Worm (Caenorhabditis elegans) whole organism, L4/young adult: Measurements from ENCODE around the gene ZK945.8.

Experiments
- W03F9.2 ChIP-seq: fragments of 150-350 bp; optimal IDR thresholded peaks from 2 replicates; lab custom pipeline; 2014; ENCODE audit warnings: missing biosample characterization, missing genetic modification characterization
- dao-5 ChIP-seq: sonication (generic microtip); optimal IDR thresholded peaks from 2 replicates; lab custom pipeline; 2016; ENCODE audit warnings: missing genotype, missing genetic modification characterization, moderate library complexity, missing compliant biosample characterization
- him-1 ChIP-seq: sonication (generic microtip); optimal IDR thresholded peaks from 2 replicates; lab custom pipeline; 2016; ENCODE audit warnings: missing genotype, missing genetic modification reagents, missing genetic modification characterization, missing compliant biosample characterization

The ZK945.8 gene

DNA sequence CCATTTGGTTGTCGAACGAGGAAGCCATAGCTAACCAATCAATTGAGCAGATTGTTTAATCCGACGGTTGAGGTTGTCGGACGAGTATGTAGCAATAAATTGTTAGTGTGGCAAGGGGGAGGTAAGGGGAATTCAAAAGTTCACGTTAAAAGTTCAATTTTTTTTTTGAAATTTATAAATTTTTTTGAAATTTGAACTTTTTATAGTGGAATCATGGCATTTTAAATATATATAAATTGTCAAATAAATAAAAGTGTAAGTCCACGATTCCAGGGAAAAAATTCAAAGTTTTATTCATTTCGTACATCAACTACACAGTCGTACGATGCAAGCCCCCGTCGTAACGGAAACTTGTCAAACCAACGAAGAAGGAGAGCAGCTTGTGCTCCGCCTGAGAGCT lies at the start of gene ZK945.8, which contains the start of gene ZK945.7:
TSS of gene ZK945.8 (plus strand) at position 275 of the 400 bp plus-strand sequence.
TSS of gene ZK945.7 (minus strand) at position 101 of the 400 bp plus-strand sequence.
- TF ChIP-seq dao-5 (tag; lab: Kevin White, UChicago) (no peak), W03F9.2 (no peak)

DNA sequence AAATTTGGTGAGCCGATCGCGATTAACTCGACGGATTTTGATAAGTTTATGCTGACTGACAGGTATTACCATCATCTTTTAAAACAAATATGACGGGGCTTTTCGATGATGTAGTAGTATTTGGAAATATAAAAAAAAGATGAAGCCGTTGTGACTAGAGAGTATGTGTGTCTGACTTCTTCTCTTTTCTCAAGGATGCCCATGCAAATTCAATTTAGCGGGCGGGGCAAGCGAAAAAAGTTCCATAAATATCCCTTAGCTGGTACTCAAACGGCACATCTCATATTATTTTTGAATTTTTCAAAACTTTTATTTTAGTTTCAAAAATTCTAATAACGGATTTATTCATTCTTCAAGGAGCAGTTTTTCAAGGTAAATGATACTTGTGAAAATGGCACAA lies 47.9 kb upstream of the ZK945.8 start, which contains the start of gene stg-1:
TSS of gene stg-1 (minus strand) at position 153 of the 400 bp plus-strand sequence.
- TF ChIP-seq him-1 (tag; lab: Kevin White, UChicago) (no peak), dao-5 (tag; lab: Kevin White, UChicago) (no peak)

DNA sequence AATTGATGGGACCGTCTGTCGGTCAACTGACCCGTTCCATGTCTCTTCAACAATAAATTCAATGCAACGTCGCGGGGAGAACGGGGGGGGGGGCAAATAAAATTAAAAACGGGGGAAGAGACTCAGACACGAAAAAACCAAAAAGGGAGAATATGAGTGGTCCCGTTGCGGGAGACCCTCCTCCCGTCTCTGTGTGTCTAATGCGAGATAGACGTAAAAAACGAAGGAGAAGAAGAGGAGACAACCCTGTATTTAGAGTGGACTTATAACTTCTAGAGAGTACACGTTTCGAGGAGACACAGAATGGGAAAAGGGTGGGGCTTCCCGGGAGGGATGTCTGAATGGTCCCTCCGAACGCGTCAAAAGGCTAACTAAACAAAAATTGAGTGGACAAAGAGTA lies 43.0 kb upstream of the ZK945.8 start:
- no peak for TF ChIP-seq him-1 (tag; lab: Kevin White, UChicago)
- no peak for TF ChIP-seq dao-5 (tag; lab: Kevin White, UChicago)
- no peak for TF ChIP-seq W03F9.2

DNA sequence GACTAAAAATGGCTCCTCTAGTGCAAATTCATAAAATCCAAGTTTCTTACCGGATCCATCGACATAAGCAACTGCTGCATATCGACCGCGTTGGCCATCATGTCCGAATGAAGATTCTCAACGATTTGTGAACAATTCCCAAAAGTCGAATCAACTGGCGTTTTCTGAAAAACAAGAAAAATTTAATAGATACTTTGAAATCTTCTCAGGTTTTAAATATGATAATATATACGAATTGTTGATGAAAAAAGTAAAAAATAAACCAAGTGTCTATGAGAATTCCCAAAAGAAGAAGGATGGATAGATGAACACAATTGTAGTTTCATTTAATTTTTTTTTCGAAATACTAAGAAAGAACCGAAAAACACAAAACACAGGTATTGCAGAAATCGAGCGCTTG lies 40.6 kb upstream of the ZK945.8 start, which contains the start of gene die-1:
TSS of gene die-1 (minus strand) at position 101 of the 400 bp plus-strand sequence.
- TF ChIP-seq dao-5 (tag; lab: Kevin White, UChicago) = no peak
- no peak for TF ChIP-seq W03F9.2
- no peak for TF ChIP-seq him-1 (tag; lab: Kevin White, UChicago)

DNA sequence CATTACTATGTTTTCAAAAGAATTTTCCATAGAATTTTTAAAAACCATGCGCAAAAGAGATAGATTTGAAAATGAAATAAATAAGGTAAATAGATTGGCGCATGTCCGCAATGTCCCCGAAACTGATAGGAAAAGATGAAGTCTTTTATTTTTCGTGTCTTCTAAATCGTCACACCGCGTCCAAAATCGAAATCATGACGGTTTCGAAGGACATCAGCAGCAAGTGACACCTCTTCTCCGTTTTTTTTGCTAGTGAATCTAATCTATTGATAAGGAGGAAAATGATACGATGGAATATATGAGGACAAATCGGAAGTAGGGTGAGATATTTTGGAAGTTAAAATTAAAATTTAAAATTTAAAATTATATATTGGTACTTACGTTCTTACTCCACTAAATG lies 34.5 kb upstream of the ZK945.8 start:
- no peak for TF ChIP-seq dao-5 (tag; lab: Kevin White, UChicago)
- no peak for TF ChIP-seq W03F9.2
- no peak for TF ChIP-seq him-1 (tag; lab: Kevin White, UChicago)

DNA sequence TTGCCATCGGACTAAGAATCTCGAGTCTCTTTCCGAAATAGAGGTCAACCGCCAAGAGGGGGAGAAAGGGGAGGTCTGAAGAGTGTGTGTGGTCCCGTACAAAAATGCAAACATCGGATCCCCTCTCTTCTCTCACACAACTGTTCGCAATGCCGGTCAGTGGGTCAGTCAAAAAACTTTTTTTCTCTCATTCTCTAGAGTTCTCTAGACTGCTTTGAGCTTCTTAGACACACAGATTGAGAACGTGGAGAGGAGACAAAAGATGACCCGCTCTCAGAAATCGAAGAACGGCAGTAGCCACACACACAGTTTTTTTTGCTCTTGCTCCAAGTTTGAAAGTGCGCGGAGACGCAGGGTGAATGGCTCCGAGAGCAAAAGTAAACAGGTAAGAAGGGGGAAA lies 32.7 kb upstream of the ZK945.8 start:
- TF ChIP-seq W03F9.2 (no peak), him-1 (tag; lab: Kevin White, UChicago) (no peak), dao-5 (tag; lab: Kevin White, UChicago) (no peak)

DNA sequence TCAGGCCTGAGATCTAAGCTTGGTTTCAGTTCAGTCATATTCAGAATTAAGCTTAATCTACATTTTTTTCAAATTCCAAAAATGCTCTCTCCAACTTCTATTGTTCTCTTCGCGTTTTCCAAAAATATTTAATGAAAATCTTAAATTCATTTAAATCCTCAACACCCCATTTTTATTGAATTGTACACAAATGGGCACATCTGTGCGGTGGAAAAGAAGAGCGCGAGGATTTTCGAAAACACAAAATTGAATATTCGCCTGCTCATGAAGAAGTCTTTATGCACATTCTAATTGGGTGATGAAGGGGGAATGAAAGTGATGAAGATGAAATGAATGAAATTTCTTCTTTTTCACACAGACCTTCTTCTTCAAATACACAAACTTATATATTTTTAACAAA lies 24.0 kb upstream of the ZK945.8 start:
- TF ChIP-seq dao-5 (tag; lab: Kevin White, UChicago) = no peak
- TF ChIP-seq W03F9.2 = no peak

DNA sequence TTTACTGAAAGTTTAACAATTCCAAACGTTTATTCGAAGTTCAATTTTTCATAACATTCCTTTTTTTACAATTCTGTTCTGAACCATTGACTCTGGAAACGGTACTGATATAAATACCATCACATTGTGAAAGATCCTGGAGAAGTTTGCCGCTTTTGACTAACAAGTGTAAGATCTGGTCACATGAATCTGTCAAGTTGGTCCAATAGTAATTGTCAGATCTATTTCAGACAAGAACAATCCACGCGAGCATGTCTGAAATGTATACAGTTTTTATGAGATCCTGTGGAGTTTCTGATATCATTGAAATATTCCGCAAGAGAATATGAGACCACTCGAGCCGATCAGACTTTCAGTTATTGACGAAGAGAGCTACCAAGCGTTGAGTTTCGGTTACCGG lies 15.3 kb upstream of the ZK945.8 start:
- TF ChIP-seq dao-5 (tag; lab: Kevin White, UChicago) = no peak
- no peak for TF ChIP-seq W03F9.2
- no peak for TF ChIP-seq him-1 (tag; lab: Kevin White, UChicago)

DNA sequence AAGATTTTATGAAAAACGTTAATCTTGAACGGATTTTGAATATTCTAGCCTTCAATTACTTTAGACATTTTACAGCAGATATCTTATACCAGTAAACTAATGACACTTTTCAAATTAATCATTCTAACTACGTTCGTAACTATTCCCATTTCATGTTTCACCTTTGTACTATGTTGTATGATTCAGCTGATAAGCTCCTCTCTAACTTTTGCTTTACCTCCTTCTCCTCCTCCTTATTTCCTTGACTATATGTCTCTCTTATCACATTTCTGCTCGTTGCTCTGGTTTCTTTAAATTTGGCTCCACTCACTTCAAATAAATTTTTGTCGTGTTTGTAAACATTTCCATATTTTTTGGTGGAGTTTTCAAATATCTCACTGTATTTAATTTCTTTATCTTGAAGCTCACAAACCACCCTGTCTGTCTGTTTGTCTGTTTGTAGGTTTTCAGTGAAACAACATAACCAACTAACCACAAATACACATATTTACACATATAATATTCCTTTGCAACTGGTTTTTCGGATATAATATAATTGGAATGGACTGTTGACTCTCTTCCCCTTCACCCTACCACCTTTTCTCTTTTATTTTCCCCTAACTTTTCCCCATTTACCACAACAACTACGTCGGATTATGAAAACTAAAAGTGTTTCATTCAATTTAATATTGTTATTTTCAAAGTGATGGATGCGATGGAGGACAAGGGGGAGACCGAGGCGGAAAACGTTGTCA lies 14.1 kb upstream of the ZK945.8 start, which contains the start of gene lact-2:
TSS of gene lact-2 (plus strand) at position 684 of the 734 bp plus-strand sequence.
- no peak for TF ChIP-seq him-1 (tag; lab: Kevin White, UChicago)
- no peak for TF ChIP-seq dao-5 (tag; lab: Kevin White, UChicago)
- TF ChIP-seq W03F9.2 = no peak

DNA sequence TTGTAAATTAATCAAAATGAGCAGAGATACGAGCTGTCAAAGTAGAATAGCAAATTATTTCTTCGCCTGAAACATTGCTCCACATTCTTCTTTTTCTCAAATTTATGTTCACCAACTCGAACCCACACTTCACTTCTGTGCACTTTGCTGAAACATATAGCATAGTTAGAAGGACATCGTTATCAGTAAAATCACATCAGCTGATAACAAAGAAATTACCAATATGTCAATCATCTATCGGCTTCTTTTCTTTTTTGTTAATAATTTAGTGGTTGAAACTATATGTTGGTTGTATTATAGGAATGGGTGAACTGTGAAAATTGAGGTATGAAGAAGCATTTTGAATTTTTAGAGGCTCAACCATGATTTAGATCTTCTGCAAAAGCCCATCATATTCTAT lies 13.2 kb upstream of the ZK945.8 start:
- TF ChIP-seq him-1 (tag; lab: Kevin White, UChicago) = no peak
- no peak for TF ChIP-seq W03F9.2
- no peak for TF ChIP-seq dao-5 (tag; lab: Kevin White, UChicago)

DNA sequence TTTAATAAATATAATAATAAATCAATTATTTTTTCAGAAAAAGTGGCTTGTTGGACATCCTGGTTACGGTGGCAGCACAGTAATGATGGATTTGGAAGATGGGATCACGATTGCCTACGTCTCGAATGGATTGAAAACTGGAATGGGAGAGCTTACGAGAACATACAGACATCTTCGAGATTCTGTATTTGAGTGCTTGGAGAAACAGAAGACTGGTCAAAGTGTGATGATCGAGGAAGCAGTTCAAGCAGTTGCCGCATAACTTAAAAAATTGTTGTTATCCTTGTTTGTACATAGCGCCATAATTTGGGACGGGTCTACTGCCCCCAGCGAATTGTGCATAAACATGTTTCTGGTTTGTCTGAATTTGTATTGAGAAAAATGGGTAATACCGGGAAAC lies 10.0 kb upstream of the ZK945.8 start:
- no peak for TF ChIP-seq him-1 (tag; lab: Kevin White, UChicago)
- TF ChIP-seq W03F9.2 = no peak
- TF ChIP-seq dao-5 (tag; lab: Kevin White, UChicago) = no peak

DNA sequence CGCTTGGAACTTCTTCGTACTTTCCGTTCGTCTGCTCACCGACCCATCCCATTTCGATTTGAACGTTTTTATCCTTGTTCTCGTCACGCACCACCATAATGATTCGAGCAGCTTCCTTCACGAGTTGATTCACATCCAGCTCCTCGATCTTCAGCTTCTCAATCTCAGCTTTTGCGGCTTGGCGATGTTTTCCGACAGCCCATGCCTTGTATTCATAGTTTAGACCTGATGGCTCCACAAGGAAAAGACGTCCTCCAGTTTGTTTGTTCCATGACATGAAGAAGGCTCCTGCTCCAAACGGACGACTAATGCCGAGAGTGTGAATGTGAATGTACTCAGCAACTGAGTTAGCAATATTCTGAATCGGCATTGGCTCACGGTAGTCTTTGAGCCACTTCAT lies 9.4 kb upstream of the ZK945.8 start:
- TF ChIP-seq him-1 (tag; lab: Kevin White, UChicago) (no peak), W03F9.2 (no peak), dao-5 (tag; lab: Kevin White, UChicago) (no peak)

DNA sequence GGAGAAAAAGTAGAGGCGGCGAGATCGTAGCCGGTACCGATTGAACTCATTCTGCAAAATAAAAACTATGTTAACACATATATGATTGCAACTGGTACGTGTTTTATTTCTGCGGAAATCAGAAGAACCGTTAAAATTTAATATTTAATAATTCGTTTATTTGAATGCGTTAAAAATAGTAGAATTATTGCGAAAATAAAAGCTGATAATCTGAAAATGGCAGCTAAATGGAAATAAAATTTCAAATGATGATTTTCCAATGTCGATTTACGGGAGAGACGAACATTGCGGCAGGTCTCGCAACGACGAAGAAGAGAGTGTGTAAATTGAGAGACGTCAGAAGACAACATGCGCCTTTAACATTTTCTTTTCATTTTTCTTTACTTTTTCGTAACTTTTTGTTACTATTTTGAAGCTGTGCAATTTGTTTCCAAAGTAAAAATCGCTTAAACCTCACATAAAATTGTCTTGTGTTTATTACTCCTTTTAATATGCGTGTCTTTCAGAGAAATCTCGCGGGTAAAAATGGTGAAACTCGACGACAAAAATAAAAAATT lies 8.6 kb upstream of the ZK945.8 start, which contains the start of the genes pas-7 and puf-12:
TSS of gene pas-7 (minus strand) at position 51 of the 557 bp plus-strand sequence.
TSS of gene puf-12 (plus strand) at position 507 of the 557 bp plus-strand sequence.
- TF ChIP-seq dao-5 (tag; lab: Kevin White, UChicago) = no peak
- peak; percentile 77 for TF ChIP-seq W03F9.2

DNA sequence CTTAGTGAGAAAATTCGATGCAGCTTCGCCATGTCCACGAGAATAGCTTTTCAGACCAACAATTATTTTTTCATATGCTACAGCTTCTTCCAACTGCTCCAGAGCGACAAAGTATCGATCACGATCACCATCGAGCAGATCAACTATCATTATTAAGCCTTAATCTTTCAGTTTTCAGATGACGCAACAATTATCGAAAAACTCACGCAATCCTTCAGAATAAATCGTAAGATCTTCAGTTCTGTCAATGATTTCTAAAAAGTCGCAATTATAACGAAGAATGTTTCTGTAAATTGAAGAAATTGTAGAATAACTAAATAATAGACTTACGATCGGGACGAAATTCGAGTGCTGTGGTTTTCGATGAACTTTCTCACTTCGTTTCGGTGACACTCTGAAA lies 5.2 kb upstream of the ZK945.8 start:
- TF ChIP-seq W03F9.2 (no peak), dao-5 (tag; lab: Kevin White, UChicago) (no peak), him-1 (tag; lab: Kevin White, UChicago) (no peak)
